Fruit fly (Drosophila melanogaster): ENCODE data around the gene bowl.
A peak's percentile ranks its signal among the peaks of the same experiment; 100 is the strongest.

Gene bowl

DNA sequence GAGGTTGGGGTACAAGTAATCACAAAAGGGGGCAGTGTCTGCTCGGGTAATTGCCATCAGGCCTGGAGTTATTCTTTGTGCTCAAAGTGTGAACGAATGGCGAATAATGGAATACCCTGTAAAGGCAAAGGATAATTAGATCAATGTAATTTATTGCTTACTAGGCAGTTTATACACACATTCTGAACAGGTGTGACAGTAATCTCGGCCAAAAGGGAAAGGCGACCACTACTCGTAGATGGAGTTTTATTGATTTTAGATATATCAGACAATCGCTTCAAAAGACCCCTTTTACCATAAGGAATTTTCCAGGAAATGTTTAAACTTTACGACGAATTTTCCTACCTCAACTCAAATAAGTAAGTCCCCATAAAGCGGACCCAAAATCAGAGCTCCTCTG, 9.1 kb downstream of the bowl start:
- TF ChIP-seq CG13123 (GFP tag; optimal IDR thresholded peaks at IDR 0.05) = no peak

DNA sequence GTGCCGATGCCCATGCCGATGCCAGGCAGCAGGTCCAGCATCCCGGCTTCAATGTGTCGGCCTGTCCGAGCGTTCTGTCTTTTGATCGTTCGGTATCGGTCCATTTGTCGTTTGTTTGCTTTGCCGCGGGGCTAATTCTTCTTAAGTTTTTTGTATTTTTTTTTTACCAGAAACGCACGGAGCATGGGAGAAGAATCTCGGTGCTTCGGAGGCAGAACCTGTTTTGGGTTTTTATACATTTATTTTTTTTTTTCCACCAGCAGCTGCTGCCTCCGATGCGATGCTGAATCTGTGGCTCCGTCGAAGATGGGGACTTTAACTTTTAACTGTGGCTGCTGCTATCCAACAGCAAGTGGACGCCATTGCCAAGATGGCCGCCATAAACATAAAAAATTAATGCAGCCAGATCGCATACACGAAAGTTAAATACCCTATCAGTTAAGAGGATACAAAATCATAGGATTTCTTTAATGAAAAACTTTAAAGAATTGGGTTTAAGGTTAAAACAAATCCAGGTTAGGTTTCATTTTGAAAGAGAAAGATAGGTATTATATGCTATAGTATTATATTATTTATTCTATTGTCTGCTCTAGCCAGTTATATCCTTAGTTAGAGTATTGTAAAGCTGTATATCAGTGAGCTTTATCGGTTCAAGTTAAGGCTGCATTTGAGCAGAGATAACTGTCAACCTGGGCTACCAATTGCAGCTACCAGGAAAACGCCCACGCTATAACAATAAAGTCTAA, 9.8 kb downstream of the bowl start:
- TF ChIP-seq CG12391 (tag; optimal IDR thresholded peaks at IDR 0.05) (peak; percentile 21), Camta (GFP tag; optimal IDR thresholded peaks at IDR 0.05) (no peak), seq (GFP tag; IDR thresholded peaks at IDR 0.05) (0 out of 2 replicates have a peak, but pooled peaks have one; percentile 56), E2f1 (GFP tag; IDR thresholded peaks at IDR 0.05) (peak; percentile 29; the same call in 1 of the 2 replicates), ATbp (GFP tag; optimal IDR thresholded peaks at IDR 0.05) (peak; percentile 26), CG11695 (GFP tag; IDR thresholded peaks at IDR 0.05) (0 out of 3 replicates have a peak, but pooled peaks have one; percentile 19), CG14667 (GFP tag; IDR thresholded peaks at IDR 0.05) (0 out of 2 replicates have a peak, but pooled peaks have one; percentile 10), Xrp1 (GFP tag; IDR thresholded peaks at IDR 0.05) (peak; percentile 41; the same call in 1 of the 2 replicates), stc (GFP tag; IDR thresholded peaks at IDR 0.05) (0 out of 2 replicates have a peak, but pooled peaks have one; percentile 31), gem (tag; optimal IDR thresholded peaks at IDR 0.05) (peak; percentile 62), CG8281 (tag; optimal IDR thresholded peaks at IDR 0.05) (no peak), gsb (GFP tag; IDR thresholded peaks at IDR 0.05) (no peak), Blimp-1 (GFP tag; optimal IDR thresholded peaks at IDR 0.05) (peak; percentile 8), CG30403 (GFP tag; optimal IDR thresholded peaks at IDR 0.05) (peak; percentile 17), CG14014 (GFP tag; IDR thresholded peaks at IDR 0.05) (no peak), H15 (GFP tag; IDR thresholded peaks at IDR 0.05) (0 out of 3 replicates have a peak, but pooled peaks have one; percentile 8), CG7963 (GFP tag; IDR thresholded peaks at IDR 0.05; ENCODE audit: partially characterized antibody) (no peak), chinmo (GFP tag; IDR thresholded peaks at IDR 0.05; ENCODE audit: partially characterized antibody) (peak; percentile 79; the same call in 2 of the 4 replicates), sqz (GFP tag; optimal IDR thresholded peaks at IDR 0.05) (peak; percentile 83), prd (optimal IDR thresholded peaks at IDR 0.05) (no peak), prd (GFP tag; IDR thresholded peaks at IDR 0.05) (peak; percentile 44; the same call in 1 of the 3 replicates), Oli (tag; optimal IDR thresholded peaks at IDR 0.05) (peak; percentile 31), dysf (GFP tag; IDR thresholded peaks at IDR 0.05) (peak; percentile 45; the same call in 2 of the 3 replicates), sens (GFP tag) (peak; percentile 70), unc-4 (GFP tag; IDR thresholded peaks at IDR 0.05; ENCODE audit: partially characterized antibody) (no peak), Fer3 (tag; optimal IDR thresholded peaks at IDR 0.05) (no peak), en (GFP tag; optimal IDR thresholded peaks at IDR 0.05) (no peak), lola (GFP tag; optimal IDR thresholded peaks at IDR 0.05) (peak in 1 of 3 experiments; percentile 12), tgo (GFP tag; IDR thresholded peaks at IDR 0.05) (peak; percentile 36; the same call in 1 of the 3 replicates), Hr51 (GFP tag; optimal IDR thresholded peaks at IDR 0.05) (peak in 1 of 2 experiments; percentile 49), CG4730 (GFP tag; IDR thresholded peaks at IDR 0.05) (peak; percentile 22; the same call in 1 of the 2 replicates), hkb (optimal IDR thresholded peaks at IDR 0.05) (no peak), hkb (GFP tag; IDR thresholded peaks at IDR 0.05) (peak; percentile 61; the same call in 1 of the 2 replicates), CG16863 (GFP tag; optimal IDR thresholded peaks at IDR 0.05) (no peak), CG6689 (GFP tag; IDR thresholded peaks at IDR 0.05) (peak; percentile 41), CG10366 (GFP tag; IDR thresholded peaks at IDR 0.05) (peak; percentile 25; the same call in 1 of the 2 replicates), grau (tag; optimal IDR thresholded peaks at IDR 0.05) (peak; percentile 10), org-1 (GFP tag; optimal IDR thresholded peaks at IDR 0.05) (no peak), Aef1 (GFP tag; IDR thresholded peaks at IDR 0.05) (peak; percentile 41; the same call in 2 of the 3 replicates), bsh (GFP tag; optimal IDR thresholded peaks at IDR 0.05) (peak; percentile 9 to 62), esg (GFP tag; conservative IDR thresholded peaks at IDR 0.05) (peak; percentile 27; the same call in 1 of the 2 replicates), nom (GFP tag; optimal IDR thresholded peaks at IDR 0.05) (peak; percentile 56), CG10565 (GFP tag; optimal IDR thresholded peaks at IDR 0.05) (no peak), CG4617 (GFP tag; optimal IDR thresholded peaks at IDR 0.05; ENCODE audit: borderline replicate concordance) (no peak), CG7839 (tag; optimal IDR thresholded peaks at IDR 0.05) (peak; percentile 16)

All from whole organism, embryonic.